Worm (Caenorhabditis elegans) whole organism, mixed stage, embryonic: ENCODE results near the gene R02E12.12.

ENCODE experiments used
- M03D4.4 ChIP-seq: sonication (generic microtip); optimal IDR thresholded peaks from 2 replicates; lab custom pipeline; 2017; ENCODE audit warnings: mild to moderate bottlenecking, missing genetic modification characterization, missing compliant biosample characterization
- ceh-39 ChIP-seq: fragments of 150-350 bp; optimal IDR thresholded peaks from 2 replicates; lab custom pipeline; 2014; ENCODE audit warnings: missing biosample characterization, missing genetic modification characterization
- ceh-43 ChIP-seq: fragments of 200-800 bp; sonication (Bioruptor generic); optimal IDR thresholded peaks from 2 replicates; lab custom pipeline; 2018; ENCODE audit warnings: mild to moderate bottlenecking, missing genetic modification characterization, moderate library complexity, missing compliant biosample characterization
- ceh-83 ChIP-seq: fragments of 200-800 bp; sonication (Bioruptor generic); optimal IDR thresholded peaks from 2 replicates; lab custom pipeline; 2018; ENCODE audit warnings: mild to moderate bottlenecking, missing genetic modification characterization, missing compliant biosample characterization
- ces-1 ChIP-seq: fragments of 150-350 bp; optimal IDR thresholded peaks from 2 replicates; lab custom pipeline; 2014; ENCODE audit warnings: missing biosample characterization, missing genetic modification reagents, missing genetic modification characterization
- drap-1 ChIP-seq: fragments of 200-800 bp; sonication (Bioruptor generic); optimal IDR thresholded peaks from 3 replicates; lab custom pipeline; 2018; ENCODE audit warnings: mild to moderate bottlenecking, missing genetic modification characterization, missing compliant biosample characterization
- elt-1 ChIP-seq: sonication (generic microtip); optimal IDR thresholded peaks from 2 replicates; lab custom pipeline; 2017; ENCODE audit warnings: missing genetic modification characterization, mild to moderate bottlenecking, missing compliant biosample characterization, antibody characterized with exemption, moderate library complexity, borderline replicate concordance; ENCODE audit not compliant: insufficient read depth
- elt-3 ChIP-seq: fragments of 150-350 bp; optimal IDR thresholded peaks from 2 replicates; lab custom pipeline; 2014; ENCODE audit warnings: missing biosample characterization, missing genetic modification characterization
- flh-1 ChIP-seq: fragments of 200-800 bp; sonication (Bioruptor generic); optimal IDR thresholded peaks from 2 replicates; lab custom pipeline; 2018; ENCODE audit warnings: mild to moderate bottlenecking, missing genetic modification characterization, moderate library complexity, missing compliant biosample characterization
- hlh-1 ChIP-seq: fragments of 150-350 bp; optimal IDR thresholded peaks from 2 replicates; lab custom pipeline; 2014; ENCODE audit warnings: missing biosample characterization, missing genetic modification reagents, missing genetic modification characterization
- lin-13 ChIP-seq: fragments of 150-350 bp; optimal IDR thresholded peaks from 2 replicates; lab custom pipeline; 2014; ENCODE audit warnings: missing biosample characterization, missing genetic modification characterization
- lin-32 ChIP-seq: fragments of 200-800 bp; sonication (Bioruptor generic); optimal IDR thresholded peaks from 2 replicates; lab custom pipeline; 2018; ENCODE audit warnings: mild to moderate bottlenecking, missing genetic modification characterization, missing compliant biosample characterization
- lsy-2 ChIP-seq: fragments of 150-350 bp; optimal IDR thresholded peaks from 2 replicates; lab custom pipeline; 2014; ENCODE audit warnings: missing biosample characterization, missing genetic modification characterization
- mab-5 ChIP-seq: fragments of 150-350 bp; optimal IDR thresholded peaks from 2 replicates; lab custom pipeline; 2014; ENCODE audit warnings: missing biosample characterization, missing genetic modification characterization
- mep-1 ChIP-seq: fragments of 150-350 bp; optimal IDR thresholded peaks from 2 replicates; lab custom pipeline; 2017; ENCODE audit warnings: missing biosample characterization, missing genetic modification reagents, missing genetic modification characterization, inconsistent platforms
- mls-2 ChIP-seq: sonication (generic microtip); optimal IDR thresholded peaks from 2 replicates; lab custom pipeline; 2016; ENCODE audit warnings: mild to moderate bottlenecking, missing genetic modification characterization, moderate library complexity, missing compliant biosample characterization
- nhr-28 ChIP-seq: fragments of 150-350 bp; optimal IDR thresholded peaks from 2 replicates; lab custom pipeline; 2014; ENCODE audit warnings: missing biosample characterization, missing genetic modification characterization
- nhr-76 ChIP-seq: sonication (generic microtip); optimal IDR thresholded peaks from 2 replicates; lab custom pipeline; 2017; ENCODE audit warnings: missing biosample characterization, missing genetic modification characterization
- pha-4 ChIP-seq: fragments of 150-350 bp; optimal IDR thresholded peaks from 2 replicates; lab custom pipeline; 2018; ENCODE audit warnings: missing biosample characterization, missing genetic modification reagents, missing genetic modification characterization
- sem-2 ChIP-seq: fragments of 200-800 bp; sonication (Bioruptor generic); optimal IDR thresholded peaks from 2 replicates; lab custom pipeline; 2018; ENCODE audit warnings: mild to moderate bottlenecking, missing genetic modification characterization, missing compliant biosample characterization
- snpc-4 ChIP-seq: fragments of 150-350 bp; optimal IDR thresholded peaks from 2 replicates; lab custom pipeline; 2014; ENCODE audit warnings: missing biosample characterization, missing genetic modification characterization
- sptf-1 ChIP-seq: sonication (generic microtip); optimal IDR thresholded peaks from 2 replicates; lab custom pipeline; 2017; ENCODE audit warnings: mild to moderate bottlenecking, missing genetic modification characterization, moderate library complexity, missing compliant biosample characterization
- tbx-8 ChIP-seq: fragments of 200-800 bp; sonication (Bioruptor generic); optimal IDR thresholded peaks from 2 replicates; lab custom pipeline; 2018; ENCODE audit warnings: mild to moderate bottlenecking, missing genetic modification characterization, moderate library complexity, missing compliant biosample characterization
- unc-120 ChIP-seq: sonication (generic microtip); optimal IDR thresholded peaks from 2 replicates; lab custom pipeline; 2017; ENCODE audit warnings: missing genetic modification characterization, missing compliant biosample characterization; ENCODE audit not compliant: poor library complexity, severe bottlenecking
- unc-39 ChIP-seq: fragments of 150-350 bp; optimal IDR thresholded peaks from 2 replicates; lab custom pipeline; 2014; ENCODE audit warnings: missing biosample characterization, missing genetic modification characterization
- unc-62 ChIP-seq: fragments of 150-350 bp; optimal IDR thresholded peaks from 2 replicates; lab custom pipeline; 2014; ENCODE audit warnings: missing biosample characterization, missing genetic modification reagents, missing genetic modification characterization
- zip-8 ChIP-seq: fragments of 150-350 bp; optimal IDR thresholded peaks from 2 replicates; lab custom pipeline; 2014; ENCODE audit warnings: missing biosample characterization, missing genetic modification characterization
- ztf-11 ChIP-seq: fragments of 150-350 bp; optimal IDR thresholded peaks from 2 replicates; lab custom pipeline; 2014; ENCODE audit warnings: missing biosample characterization, missing genetic modification characterization

Gene R02E12.12

DNA sequence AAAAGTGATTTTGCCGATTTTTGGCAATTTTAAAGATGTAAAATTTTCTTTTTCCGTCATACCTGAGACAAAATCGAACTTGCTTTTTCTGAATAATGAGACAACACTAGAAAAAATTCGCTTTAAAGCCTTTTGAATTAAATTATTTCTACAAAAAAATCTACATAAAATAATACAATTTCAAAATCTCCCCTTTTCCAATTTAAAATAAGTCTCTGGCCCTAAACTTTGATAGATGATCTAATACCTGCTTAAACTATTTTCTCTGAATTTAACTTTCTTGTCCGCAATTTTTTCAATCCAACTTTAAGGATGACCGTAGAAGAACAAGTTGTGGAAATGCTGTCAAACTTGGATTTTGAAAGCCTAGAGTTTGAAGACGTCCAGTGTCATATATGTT lies at the start of gene R02E12.12:
TSS of gene R02E12.12 (plus strand) at position 301 of the 400 bp plus-strand sequence.
- TF ChIP-seq mep-1 (tag; lab: Kevin White, UChicago) (no peak), flh-1 (GFP tag; lab: Kevin White, UChicago) (no peak), pha-4 (no peak), nhr-76 (tag; lab: Kevin White, UChicago) (no peak), snpc-4 (tag; lab: Kevin White, UChicago) (no peak), unc-62 (GFP tag; lab: Kevin White, UChicago) (no peak), ceh-39 (tag; lab: Kevin White, UChicago) (no peak), sem-2 (no peak), unc-39 (tag; lab: Kevin White, UChicago) (no peak), M03D4.4 (no peak), ces-1 (GFP tag; lab: Kevin White, UChicago) (no peak), ztf-11 (tag; lab: Kevin White, UChicago) (no peak), mls-2 (tag; lab: Kevin White, UChicago) (no peak), sptf-1 (no peak), lsy-2 (tag; lab: Kevin White, UChicago) (no peak), tbx-8 (no peak), drap-1 (GFP tag; lab: Kevin White, UChicago) (no peak), zip-8 (tag; lab: Kevin White, UChicago) (no peak)

DNA sequence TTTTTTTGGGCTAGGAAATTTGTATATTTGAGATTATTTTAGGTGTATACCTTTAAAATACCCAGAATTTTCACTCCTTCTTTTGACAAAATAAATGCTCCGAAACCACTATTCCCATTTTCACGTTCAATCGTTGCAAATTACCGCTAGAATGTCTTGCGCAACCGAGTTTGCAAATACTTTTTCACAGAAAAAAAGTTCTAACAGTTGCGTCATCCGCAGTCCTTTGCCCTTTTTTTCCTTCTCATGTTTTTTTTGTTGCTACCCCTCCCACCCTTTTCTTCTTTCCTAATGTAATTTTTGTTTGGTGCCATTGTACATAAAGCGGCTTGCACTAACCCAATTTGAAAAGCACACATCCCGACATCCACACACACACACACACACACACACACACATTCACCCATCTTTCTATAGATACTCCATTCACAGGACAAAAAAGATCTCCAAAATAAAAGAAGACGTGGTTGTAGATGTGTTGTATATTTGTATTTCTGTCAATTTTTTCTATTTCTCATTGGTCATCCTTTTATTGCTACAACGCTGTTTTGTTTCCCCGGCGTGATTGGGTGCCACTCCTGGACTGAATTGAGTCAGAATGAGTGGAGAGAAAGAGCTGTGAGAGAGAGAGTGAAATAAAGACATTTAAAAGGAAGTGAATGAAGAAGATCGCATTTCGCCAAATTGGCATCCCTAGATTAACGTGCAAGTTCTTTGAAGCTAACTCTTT lies 45.7 kb upstream of the R02E12.12 start:
- TF ChIP-seq zip-8 (tag; lab: Kevin White, UChicago), result peak; percentile 97
- TF ChIP-seq lin-13 (tag; lab: Kevin White, UChicago), result no peak
- TF ChIP-seq hlh-1 (tag; lab: Kevin White, UChicago), result no peak
- no peak for TF ChIP-seq ztf-11 (tag; lab: Kevin White, UChicago)
- no peak for TF ChIP-seq lsy-2 (tag; lab: Kevin White, UChicago)
- no peak for TF ChIP-seq ceh-83 (GFP tag; lab: Kevin White, UChicago)
- TF ChIP-seq ceh-39 (tag; lab: Kevin White, UChicago), result no peak
- TF ChIP-seq unc-39 (tag; lab: Kevin White, UChicago), result no peak
- peak; percentile 96 for TF ChIP-seq ces-1 (GFP tag; lab: Kevin White, UChicago)
- no peak for TF ChIP-seq sptf-1
- TF ChIP-seq elt-1 (tag; lab: Kevin White, UChicago), result no peak

DNA sequence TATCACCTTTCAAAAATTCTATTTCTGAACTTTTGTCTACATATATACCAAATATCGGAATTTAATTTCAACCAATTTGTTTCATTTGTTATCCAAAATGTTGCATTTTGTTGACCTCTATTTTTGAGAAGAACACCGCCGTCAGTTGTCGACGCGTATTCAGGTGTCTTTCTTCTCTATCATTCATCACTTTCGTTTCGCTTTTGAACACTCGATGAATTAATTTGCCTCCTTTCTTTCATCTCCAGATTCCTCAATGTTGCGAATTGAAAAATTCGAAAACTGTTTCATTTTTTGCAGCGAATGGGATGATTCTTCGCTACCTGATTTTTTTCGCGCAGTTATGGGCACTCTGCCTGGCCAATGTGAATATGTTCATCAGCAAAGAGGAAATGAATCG lies 45.1 kb upstream of the R02E12.12 start, which contains the start of gene lin-18:
TSS of gene lin-18 (plus strand) at position 301 of the 400 bp plus-strand sequence.
- TF ChIP-seq ceh-39 (tag; lab: Kevin White, UChicago), result no peak
- no peak for TF ChIP-seq tbx-8
- TF ChIP-seq snpc-4 (tag; lab: Kevin White, UChicago), result no peak
- TF ChIP-seq mls-2 (tag; lab: Kevin White, UChicago), result no peak

DNA sequence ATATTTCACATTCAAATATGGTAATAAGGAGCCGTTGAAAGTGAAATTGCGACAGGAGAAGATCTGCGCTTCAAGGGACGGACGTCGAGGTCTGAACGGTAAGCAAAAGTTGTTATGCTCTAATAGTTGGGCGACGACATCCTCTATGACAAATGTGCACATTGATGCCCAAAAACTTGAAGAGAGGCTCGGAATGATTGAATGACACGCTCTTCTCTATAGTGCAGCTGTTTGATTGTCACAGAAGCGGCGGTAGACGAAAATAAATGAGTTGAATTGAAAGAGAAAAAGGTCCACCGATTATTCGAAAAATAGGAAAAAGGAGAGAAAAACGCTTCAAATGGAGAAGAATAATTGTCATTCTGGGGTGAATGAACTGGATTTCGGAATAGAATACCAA lies 44.1 kb upstream of the R02E12.12 start:
- TF ChIP-seq unc-62 (GFP tag; lab: Kevin White, UChicago) (peak; percentile 82), unc-120 (peak; percentile 42), ztf-11 (tag; lab: Kevin White, UChicago) (no peak), nhr-28 (tag; lab: Kevin White, UChicago) (no peak), hlh-1 (tag; lab: Kevin White, UChicago) (peak; percentile 88)

DNA sequence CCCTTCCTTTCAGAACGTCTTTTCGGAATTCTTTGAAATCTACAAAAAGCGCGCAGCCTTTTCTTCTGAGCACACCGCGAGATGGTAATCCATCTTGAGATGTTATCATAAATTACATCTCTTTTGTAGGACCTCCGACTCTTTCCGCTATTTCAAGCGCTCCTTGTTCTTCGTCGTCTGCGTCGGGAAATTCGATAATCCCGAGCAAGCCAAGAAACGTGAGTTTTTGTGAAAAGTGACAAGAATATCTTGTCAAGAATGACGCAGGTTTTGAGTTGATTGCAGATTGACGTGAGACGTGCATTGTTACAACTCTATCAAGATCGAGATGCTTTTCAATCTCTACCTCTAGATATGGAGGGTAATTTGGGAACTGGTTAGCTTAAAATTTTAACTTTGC lies 43.0 kb upstream of the R02E12.12 start:
- TF ChIP-seq unc-62 (GFP tag; lab: Kevin White, UChicago) (peak; percentile 74), ces-1 (GFP tag; lab: Kevin White, UChicago) (peak; percentile 1), unc-39 (tag; lab: Kevin White, UChicago) (no peak)

DNA sequence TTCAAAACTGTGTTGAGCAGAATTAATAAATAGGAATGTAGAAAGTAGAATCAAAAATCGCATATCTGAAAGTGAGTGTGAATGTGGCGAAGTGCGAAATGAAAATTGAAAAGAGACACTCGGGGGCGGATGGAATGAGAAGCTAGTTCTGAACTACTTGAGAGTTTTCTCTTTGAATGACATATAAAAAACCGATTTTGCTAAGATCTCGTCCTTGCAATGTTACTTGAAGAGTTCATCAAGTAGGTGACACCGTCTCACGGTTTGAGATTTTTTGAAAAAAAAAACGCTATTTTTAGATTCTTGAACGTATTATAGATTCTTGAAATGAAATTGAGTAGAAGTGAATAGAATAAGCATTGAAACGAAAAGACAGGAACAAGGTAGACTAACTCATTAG lies 37.0 kb upstream of the R02E12.12 start, which contains the start of gene C16B8.2:
TSS of gene C16B8.2 (minus strand) at position 101 of the 400 bp plus-strand sequence.
- no peak for TF ChIP-seq ztf-11 (tag; lab: Kevin White, UChicago)
- TF ChIP-seq lin-32 (GFP tag; lab: Kevin White, UChicago), result no peak
- TF ChIP-seq drap-1 (GFP tag; lab: Kevin White, UChicago), result no peak
- TF ChIP-seq mep-1 (tag; lab: Kevin White, UChicago), result no peak
- TF ChIP-seq elt-3, result no peak
- no peak for TF ChIP-seq ceh-43 (GFP tag; lab: Kevin White, UChicago)
- no peak for TF ChIP-seq zip-8 (tag; lab: Kevin White, UChicago)
- no peak for TF ChIP-seq sem-2
- no peak for TF ChIP-seq ces-1 (GFP tag; lab: Kevin White, UChicago)
- TF ChIP-seq ceh-39 (tag; lab: Kevin White, UChicago), result no peak
- no peak for TF ChIP-seq mab-5
- no peak for TF ChIP-seq pha-4
- TF ChIP-seq flh-1 (GFP tag; lab: Kevin White, UChicago), result no peak
